Worm (Caenorhabditis elegans) whole organism, mixed stage, embryonic: ENCODE data around the gene F39B3.3.

Source experiments
- elt-3 ChIP-seq: fragments of 150-350 bp; optimal IDR thresholded peaks from 2 replicates; lab custom pipeline; 2014; ENCODE audit warnings: missing biosample characterization, missing genetic modification characterization
- lsy-2 ChIP-seq: fragments of 150-350 bp; optimal IDR thresholded peaks from 2 replicates; lab custom pipeline; 2014; ENCODE audit warnings: missing biosample characterization, missing genetic modification characterization
- mep-1 ChIP-seq: fragments of 150-350 bp; optimal IDR thresholded peaks from 2 replicates; lab custom pipeline; 2017; ENCODE audit warnings: missing biosample characterization, missing genetic modification reagents, missing genetic modification characterization, inconsistent platforms
- mls-2 ChIP-seq: sonication (generic microtip); optimal IDR thresholded peaks from 2 replicates; lab custom pipeline; 2016; ENCODE audit warnings: mild to moderate bottlenecking, missing genetic modification characterization, moderate library complexity, missing compliant biosample characterization
- nhr-12 ChIP-seq: fragments of 150-350 bp; optimal IDR thresholded peaks from 2 replicates; lab custom pipeline; 2014; ENCODE audit warnings: missing biosample characterization, missing genetic modification characterization
- nhr-237 ChIP-seq: fragments of 150-350 bp; optimal IDR thresholded peaks from 2 replicates; lab custom pipeline; 2014; ENCODE audit warnings: missing biosample characterization, missing genetic modification characterization
- nhr-28 ChIP-seq: fragments of 150-350 bp; optimal IDR thresholded peaks from 2 replicates; lab custom pipeline; 2014; ENCODE audit warnings: missing biosample characterization, missing genetic modification characterization
- nhr-76 ChIP-seq: sonication (generic microtip); optimal IDR thresholded peaks from 2 replicates; lab custom pipeline; 2017; ENCODE audit warnings: missing biosample characterization, missing genetic modification characterization
- pha-4 ChIP-seq: fragments of 150-350 bp; optimal IDR thresholded peaks from 2 replicates; lab custom pipeline; 2018; ENCODE audit warnings: missing biosample characterization, missing genetic modification reagents, missing genetic modification characterization
- snpc-4 ChIP-seq: fragments of 150-350 bp; optimal IDR thresholded peaks from 2 replicates; lab custom pipeline; 2014; ENCODE audit warnings: missing biosample characterization, missing genetic modification characterization
- unc-62 ChIP-seq: fragments of 150-350 bp; optimal IDR thresholded peaks from 2 replicates; lab custom pipeline; 2014; ENCODE audit warnings: missing biosample characterization, missing genetic modification reagents, missing genetic modification characterization

DNA sequence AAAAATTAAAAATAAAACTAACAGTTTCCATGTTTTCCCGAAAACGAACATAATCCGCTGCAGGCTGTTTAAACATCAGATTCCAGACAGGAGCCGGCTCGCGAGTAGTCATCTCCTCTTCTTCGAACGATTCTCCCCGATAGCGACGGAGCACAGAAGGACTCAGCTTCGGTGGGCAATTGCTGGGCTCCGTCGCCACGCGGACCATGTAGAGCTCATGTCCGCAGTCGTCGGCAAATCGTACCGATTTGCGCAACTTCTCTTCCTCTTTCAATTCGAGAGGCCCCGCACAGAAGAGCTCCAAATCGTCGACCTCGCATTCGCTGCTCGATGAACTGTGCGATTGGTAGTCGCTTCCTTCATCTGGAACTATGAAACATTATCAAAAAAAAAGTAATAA is 46.3 kb upstream of the F39B3.3 start:
- TF ChIP-seq nhr-28 (tag; lab: Kevin White, UChicago) (no peak), snpc-4 (no peak), nhr-12 (tag; lab: Kevin White, UChicago) (no peak), nhr-237 (tag; lab: Kevin White, UChicago) (no peak), elt-3 (tag; lab: Kevin White, UChicago) (no peak), pha-4 (tag; lab: Kevin White, UChicago) (no peak), lsy-2 (tag; lab: Kevin White, UChicago) (no peak), mep-1 (no peak), nhr-76 (tag; lab: Kevin White, UChicago) (no peak), mls-2 (no peak), unc-62 (GFP tag; lab: Kevin White, UChicago) (no peak)
